Worm (Caenorhabditis elegans) whole organism, L4/young adult: Measurements from ENCODE around the gene srbc-56.

ENCODE experiments used
- W03F9.2 ChIP-seq: fragments of 150-350 bp; optimal IDR thresholded peaks from 2 replicates; lab custom pipeline; 2014; ENCODE audit warnings: missing biosample characterization, missing genetic modification characterization
- dao-5 ChIP-seq: sonication (generic microtip); optimal IDR thresholded peaks from 2 replicates; lab custom pipeline; 2016; ENCODE audit warnings: missing genotype, missing genetic modification characterization, moderate library complexity, missing compliant biosample characterization
- him-1 ChIP-seq: sonication (generic microtip); optimal IDR thresholded peaks from 2 replicates; lab custom pipeline; 2016; ENCODE audit warnings: missing genotype, missing genetic modification reagents, missing genetic modification characterization, missing compliant biosample characterization

- TF ChIP-seq dao-5 (tag; lab: Kevin White, UChicago) (no peak), him-1 (tag; lab: Kevin White, UChicago) (no peak), W03F9.2 (no peak)
Observed at ce11 chrV:15876308-15876707, 44.8 kb upstream of the srbc-56 start, which contains the start of gene nhr-102.
